Fruit fly (Drosophila melanogaster): ENCODE data around the gene CG6923.

Gene CG6923

DNA sequence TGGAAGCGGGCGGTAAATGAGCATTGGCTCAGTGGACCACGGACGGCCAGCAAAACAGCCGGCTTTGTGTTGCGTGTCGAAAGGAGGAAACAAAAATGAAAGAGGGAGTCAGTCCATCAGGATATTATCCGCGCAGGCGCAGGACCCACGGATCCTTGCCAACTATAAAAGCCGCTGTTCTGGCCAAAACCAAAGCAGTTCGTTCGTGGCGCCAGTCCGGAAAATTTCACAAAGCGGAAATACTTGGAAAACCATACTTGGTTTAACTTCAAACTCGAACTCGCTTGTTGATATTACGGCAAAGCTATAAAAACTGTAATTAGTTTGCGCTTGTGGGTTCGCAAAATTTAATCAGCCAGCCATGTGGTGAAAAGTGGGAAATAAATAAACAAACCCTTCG lies 28.2 kb downstream of the CG6923 start, which contains the start of gene CG12594:
CG12594 (plus strand) TSS at position 142 of the 400 bp plus-strand sequence.
- TF ChIP-seq noc (tag; optimal IDR thresholded peaks at IDR 0.05) = no peak

DNA sequence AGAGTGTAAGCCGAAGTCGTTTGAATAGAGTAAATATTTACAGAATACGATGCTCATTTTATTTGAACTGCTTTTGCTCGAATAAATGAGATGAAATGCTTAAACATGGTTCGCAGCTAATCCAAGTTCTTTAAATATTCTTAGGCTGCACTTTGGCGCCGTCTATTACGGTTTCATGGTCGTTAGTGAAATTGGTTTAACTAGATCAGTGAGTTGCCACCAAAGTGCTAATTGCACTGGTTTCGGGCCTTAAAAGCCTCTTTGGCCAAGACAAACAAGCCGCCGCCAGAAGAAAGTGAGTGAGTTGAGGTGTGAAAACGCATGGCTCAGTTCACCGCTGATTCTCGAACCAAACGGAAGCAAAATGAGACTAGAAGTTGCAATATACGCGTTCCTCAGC lies 38.5 kb downstream of the CG6923 start, which contains the start of gene CG14720:
CG14720 (plus strand) TSS at position 301 of the 400 bp plus-strand sequence.
- no peak for TF ChIP-seq noc (tag; optimal IDR thresholded peaks at IDR 0.05)

DNA sequence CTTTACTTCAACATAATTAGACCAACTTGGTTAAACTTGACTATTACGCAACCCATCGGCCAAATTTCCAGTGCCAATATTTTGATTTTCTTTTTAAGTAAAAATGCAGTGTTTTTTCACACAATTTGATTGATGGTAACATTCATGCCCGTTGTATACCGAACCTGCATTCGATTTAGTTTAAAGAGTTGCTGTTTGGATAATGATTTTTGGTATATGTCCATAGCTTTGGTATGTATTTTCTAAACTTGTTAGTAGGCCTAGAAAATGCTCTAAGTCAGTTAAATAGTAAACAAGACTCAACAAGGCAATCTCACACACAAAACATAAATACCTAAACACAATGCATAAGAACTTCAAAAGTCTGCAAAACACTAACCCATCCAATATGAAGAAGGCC lies 46.1 kb downstream of the CG6923 start, which contains the start of gene I-t:
I-t (plus strand) TSS at position 301 of the 400 bp plus-strand sequence.
- no peak for TF ChIP-seq noc (tag; optimal IDR thresholded peaks at IDR 0.05)

DNA sequence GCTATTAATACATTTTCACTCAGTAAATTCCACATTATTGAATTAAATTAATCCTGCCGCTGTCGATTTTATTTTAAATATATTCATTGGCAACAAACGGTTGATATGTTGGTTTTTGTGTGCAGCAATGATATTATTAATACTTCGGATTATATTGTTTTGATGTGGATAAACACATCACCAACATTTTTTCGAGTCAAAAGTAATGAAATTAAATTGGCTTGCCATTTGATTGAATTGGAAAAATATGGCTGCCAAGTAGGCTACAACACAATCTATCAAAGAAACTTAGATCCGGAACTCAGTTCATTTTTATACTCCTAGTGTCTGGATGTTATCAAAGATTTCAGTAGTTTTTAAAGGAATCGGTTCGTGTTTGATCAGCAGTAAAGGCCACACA lies 49.5 kb downstream of the CG6923 start, which contains the start of gene CG14718:
CG14718 (plus strand) TSS at position 301 of the 400 bp plus-strand sequence.
- no peak for TF ChIP-seq noc (tag; optimal IDR thresholded peaks at IDR 0.05)

DNA sequence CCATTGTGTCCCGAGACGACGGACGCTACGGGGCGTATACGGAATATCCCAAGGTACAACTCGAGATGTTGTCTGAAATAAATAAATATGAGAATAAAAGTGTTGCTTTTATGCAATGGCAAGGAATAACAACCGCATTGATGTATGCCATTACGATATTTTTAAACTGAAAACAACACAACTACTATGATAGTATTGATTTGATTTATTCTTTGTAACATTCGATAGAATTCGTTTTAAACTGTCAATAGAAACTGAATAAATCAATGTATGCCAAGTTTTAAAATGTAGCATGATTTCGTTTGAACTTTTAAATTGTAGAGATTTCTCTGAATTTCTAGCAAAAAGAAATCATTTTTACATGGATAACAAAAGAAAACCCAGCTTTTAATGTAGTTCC lies 53.6 kb downstream of the CG6923 start, which contains the start of gene CG14717:
CG14717 (plus strand) TSS at position 301 of the 400 bp plus-strand sequence.
- TF ChIP-seq noc (tag; optimal IDR thresholded peaks at IDR 0.05) = no peak

DNA sequence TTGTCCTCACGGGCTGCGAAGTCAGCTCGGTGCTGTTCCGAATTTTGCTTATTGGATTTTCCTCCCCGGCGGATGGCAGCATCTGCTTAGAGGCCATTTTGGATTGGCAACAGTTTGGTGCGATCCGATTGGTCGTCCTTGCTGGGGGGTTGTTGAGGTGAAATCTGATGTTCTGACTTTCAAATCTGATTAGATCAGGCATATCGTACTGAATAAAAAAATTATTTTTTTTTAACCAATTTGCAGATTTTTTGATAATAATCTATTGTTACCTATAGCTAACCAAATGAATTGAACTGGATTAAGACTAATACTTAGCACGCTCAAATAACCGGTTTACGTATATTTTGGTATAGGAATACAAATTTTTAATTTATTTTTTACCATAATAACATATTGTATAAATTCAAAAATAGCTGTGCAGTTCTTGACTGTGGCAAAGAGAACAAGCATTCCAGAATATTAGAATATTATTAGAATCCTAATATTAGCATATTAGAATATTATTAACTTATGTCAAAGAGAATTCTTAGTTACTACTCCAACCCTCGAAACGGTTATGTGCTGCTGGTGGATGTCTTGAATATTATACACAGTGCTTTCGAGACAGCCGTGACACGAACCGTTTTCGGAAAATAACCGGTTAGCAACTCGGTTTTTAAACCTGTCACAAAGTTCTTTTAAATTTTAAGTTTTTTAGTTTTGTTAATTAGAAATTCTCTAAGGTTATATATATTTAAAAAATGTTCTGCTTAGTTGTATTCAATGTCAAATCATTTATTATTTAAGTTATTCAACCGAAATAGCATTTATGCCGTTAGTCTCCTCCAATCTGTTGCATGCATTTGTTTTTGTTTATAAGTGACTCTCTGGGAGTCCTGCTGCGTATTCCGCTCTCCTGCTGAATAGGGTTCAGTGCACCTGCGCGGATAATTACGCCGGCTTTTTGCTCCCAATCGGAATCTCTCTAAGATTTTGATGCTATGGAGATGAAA lies 55.2 kb downstream of the CG6923 start, which contains the start of gene Fer3:
Fer3 (minus strand) TSS at position 1 of the 995 bp plus-strand sequence.
- no peak for TF ChIP-seq noc (tag; optimal IDR thresholded peaks at IDR 0.05)

All from whole organism, larva.